Fruit fly (Drosophila melanogaster) whole organism, wandering third instar larva: ENCODE results near the gene CG2147.
A peak's percentile ranks its signal among the peaks of the same experiment; 100 is the strongest.

ENCODE experiments used
- Abd-B ChIP-seq: fragments of >200 bp; optimal IDR thresholded peaks from 2 replicates; lab custom pipeline; 2017; ENCODE audit warnings: missing biosample characterization, missing genetic modification characterization
- CG32264 ChIP-seq: fragments of 200-800 bp; sonication (Bioruptor generic); optimal IDR thresholded peaks from 2 replicates; lab custom pipeline; 2016; ENCODE audit warnings: missing biosample characterization, missing genetic modification characterization
- CG9705 ChIP-seq: fragments of 200-800 bp; sonication (Bioruptor generic); optimal IDR thresholded peaks from 2 replicates; lab custom pipeline; 2018; ENCODE audit warnings: missing biosample characterization, mild to moderate bottlenecking, missing genetic modification characterization
- CrebA ChIP-seq: fragments of 200-800 bp; sonication (Bioruptor generic); optimal IDR thresholded peaks from 2 replicates; lab custom pipeline; 2016; ENCODE audit warnings: missing biosample characterization, mild to moderate bottlenecking, missing genetic modification characterization, borderline replicate concordance
- Dfd ChIP-seq: fragments of >200 bp; optimal IDR thresholded peaks from 2 replicates; lab custom pipeline; 2017; ENCODE audit warnings: missing biosample characterization, missing genetic modification characterization
- Dif ChIP-seq: fragments of 200-275, 200-300 bp; sonication (Bioruptor generic); optimal IDR thresholded peaks from 2 replicates; lab custom pipeline; 2018; ENCODE audit warnings: missing biosample characterization, missing genetic modification characterization; ENCODE audit not compliant: partially characterized antibody
- HLH106 ChIP-seq: fragments of 200-800 bp; optimal IDR thresholded peaks from 3 replicates; lab custom pipeline; 2019; ENCODE audit warnings: missing biosample characterization, mild to moderate bottlenecking, missing genetic modification characterization, moderate library complexity
- Hr78 ChIP-seq: fragments of >200 bp; optimal IDR thresholded peaks from 2 replicates; lab custom pipeline; 2017; ENCODE audit warnings: missing biosample characterization, missing genetic modification characterization
- Jra ChIP-seq: sonication (Bioruptor generic); optimal IDR thresholded peaks from 2 replicates; lab custom pipeline; 2016; ENCODE audit warnings: missing biosample characterization, missing genetic modification characterization
- Mio ChIP-seq: sonication (Bioruptor generic); optimal IDR thresholded peaks from 2 replicates; lab custom pipeline; 2016; ENCODE audit warnings: missing biosample characterization, missing genetic modification characterization
- OdsH ChIP-seq: fragments of 200-800 bp; sonication (Bioruptor generic); optimal IDR thresholded peaks from 2 replicates; lab custom pipeline; 2016; ENCODE audit warnings: missing biosample characterization, mild to moderate bottlenecking, missing genetic modification characterization
- Rel ChIP-seq, 2 experiments: fragments of 200-800 bp; sonication (Bioruptor generic) in 1 of 2; optimal IDR thresholded peaks; 2 replicates in 1 of 2; 3 replicates in 1 of 2; lab custom pipeline; 2016 to 2019; ENCODE audit warnings: mild to moderate bottlenecking in 2 of 2, missing biosample characterization in 2 of 2, missing genetic modification characterization in 2 of 2, moderate library complexity in 1 of 2
- Sp1 ChIP-seq: fragments of 200-800 bp; sonication (Bioruptor generic); optimal IDR thresholded peaks from 3 replicates; lab custom pipeline; 2019; ENCODE audit warnings: missing biosample characterization, mild to moderate bottlenecking, missing genetic modification characterization, moderate library complexity
- Vsx2 ChIP-seq: fragments of 200-300, 225-300 bp; sonication (Bioruptor generic); optimal IDR thresholded peaks from 2 replicates; lab custom pipeline; 2018; ENCODE audit warnings: missing biosample characterization, missing genetic modification characterization; ENCODE audit not compliant: partially characterized antibody
- br ChIP-seq: fragments of 200-800 bp; sonication (Bioruptor generic); optimal IDR thresholded peaks from 2 replicates; lab custom pipeline; 2016; ENCODE audit warnings: missing biosample characterization, missing genetic modification characterization
- brk ChIP-seq: fragments of 200-800 bp; sonication (Bioruptor generic); optimal IDR thresholded peaks from 2 replicates; lab custom pipeline; 2016; ENCODE audit warnings: missing biosample characterization, mild to moderate bottlenecking, missing genetic modification characterization
- dl ChIP-seq, 2 experiments: fragments of 175-275, 200-275 bp in 1 of 2; fragments of 200-275 bp in 1 of 2; sonication (Bioruptor generic); optimal IDR thresholded peaks; lab custom pipeline; 2018; ENCODE audit warnings: mild to moderate bottlenecking in 2 of 2, missing biosample characterization in 2 of 2, missing genetic modification characterization in 2 of 2, moderate library complexity in 2 of 2; ENCODE audit not compliant: partially characterized antibody in 2 of 2, insufficient read depth in 1 of 2
- dmrt93B ChIP-seq: fragments of 200-800 bp; sonication (Bioruptor generic); optimal IDR thresholded peaks from 2 replicates; lab custom pipeline; 2018; ENCODE audit warnings: missing biosample characterization, mild to moderate bottlenecking, missing genetic modification characterization
- dsf ChIP-seq: sonication (Bioruptor generic); optimal IDR thresholded peaks from 2 replicates; lab custom pipeline; 2016; ENCODE audit warnings: missing biosample characterization, missing genetic modification characterization, borderline replicate concordance
- ey ChIP-seq: fragments of 200-800 bp; sonication (Bioruptor generic); optimal IDR thresholded peaks from 2 replicates; lab custom pipeline; 2016; ENCODE audit warnings: missing biosample characterization, missing genetic modification characterization
- foxo ChIP-seq, 2 experiments: fragments of 200-800 bp; sonication (Bioruptor generic); optimal IDR thresholded peaks; 2 replicates in 1 of 2; 3 replicates in 1 of 2; lab custom pipeline; 2016 to 2017; ENCODE audit warnings: missing biosample characterization in 2 of 2, missing genetic modification characterization in 2 of 2
- fru ChIP-seq: fragments of 200-800 bp; sonication (Bioruptor generic); optimal IDR thresholded peaks from 3 replicates; lab custom pipeline; 2016; ENCODE audit warnings: missing biosample characterization, mild to moderate bottlenecking, missing genetic modification characterization
- h ChIP-seq: fragments of 200-800 bp; sonication (Bioruptor generic); optimal IDR thresholded peaks from 3 replicates; lab custom pipeline; 2016; ENCODE audit warnings: missing biosample characterization, mild to moderate bottlenecking, missing genetic modification characterization
- jim ChIP-seq: fragments of 175-275, 200-325 bp; sonication (Bioruptor generic); optimal IDR thresholded peaks from 2 replicates; lab custom pipeline; 2016; ENCODE audit warnings: missing biosample characterization, mild to moderate bottlenecking, missing genetic modification characterization
- psq ChIP-seq: fragments of 200-800 bp; sonication (Bioruptor generic); optimal IDR thresholded peaks from 3 replicates; lab custom pipeline; 2017; ENCODE audit warnings: missing biosample characterization, mild to moderate bottlenecking, missing genetic modification characterization, moderate library complexity
- rgr ChIP-seq: fragments of 200-800 bp; sonication (Bioruptor generic); optimal IDR thresholded peaks from 3 replicates; lab custom pipeline; 2016; ENCODE audit warnings: missing biosample characterization, mild to moderate bottlenecking, missing genetic modification characterization

CG2147 gene

dm6 chrX:8211731-8212468, 28.6 kb upstream of the CG2147 start:
- TF ChIP-seq jim (GFP tag; lab: Kevin White, UChicago): no peak
- TF ChIP-seq Abd-B (GFP tag; lab: Kevin White, UChicago): no peak
- TF ChIP-seq Hr78 (GFP tag; lab: Kevin White, UChicago): no peak
- no peak for TF ChIP-seq Mio (GFP tag; lab: Kevin White, UChicago)
- no peak for TF ChIP-seq foxo (GFP tag; optimal IDR thresholded peaks at IDR 0.05; lab: Kevin White, UChicago)

DNA sequence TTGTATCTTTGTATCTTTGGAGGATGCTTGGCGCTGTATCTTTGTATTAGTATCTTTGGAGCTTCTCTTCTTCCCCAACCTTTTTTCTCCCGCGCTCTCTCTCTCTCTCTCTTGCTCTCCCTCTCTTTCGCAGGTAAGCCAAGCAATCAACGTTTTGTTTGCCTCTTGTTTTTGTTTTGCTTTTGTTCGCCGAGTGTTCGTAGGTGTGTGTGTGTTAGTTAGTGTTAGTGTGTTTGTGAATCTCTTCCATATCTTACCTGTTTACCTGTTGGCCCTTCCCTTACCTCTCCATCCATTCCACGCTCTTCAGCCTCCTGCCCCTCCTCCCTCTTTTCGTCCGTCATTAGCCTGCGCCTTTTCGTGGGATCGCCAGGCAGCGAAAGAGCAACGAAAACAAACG, 26.5 kb upstream of the CG2147 start:
- TF ChIP-seq CG9705 (GFP tag; lab: Kevin White, UChicago) (no peak), br (GFP tag; lab: Kevin White, UChicago) (peak; percentile 28), dl (GFP tag; optimal IDR thresholded peaks at IDR 0.05; lab: Kevin White, UChicago; ENCODE audit: insufficient read depth in 1 of 2, partially characterized antibody in 2 of 2) (peak in 1 of 2 experiments; percentile 66), Vsx2 (peak; percentile 77), Rel (GFP tag; optimal IDR thresholded peaks at IDR 0.05; lab: Kevin White, UChicago) (peak; percentile 51), Rel (tag; optimal IDR thresholded peaks at IDR 0.05; lab: Kevin White, UChicago) (no peak), Dif (GFP tag; lab: Kevin White, UChicago) (peak; percentile 53), Dfd (no peak), CG32264 (GFP tag; lab: Kevin White, UChicago) (no peak), psq (GFP tag; lab: Kevin White, UChicago) (peak; percentile 92)

- TF ChIP-seq h (no peak), rgr (GFP tag; lab: Kevin White, UChicago) (peak; percentile 11), dl (GFP tag; optimal IDR thresholded peaks at IDR 0.05; lab: Kevin White, UChicago; ENCODE audit: insufficient read depth in 1 of 2, partially characterized antibody in 2 of 2) (peak in 1 of 2 experiments; percentile 48), Hr78 (GFP tag; lab: Kevin White, UChicago) (no peak), HLH106 (tag; lab: Kevin White, UChicago) (peak; percentile 31), Dfd (no peak), CrebA (GFP tag; lab: Kevin White, UChicago) (peak; percentile 6), dmrt93B (GFP tag; lab: Kevin White, UChicago) (no peak), psq (GFP tag; lab: Kevin White, UChicago) (peak; percentile 44), OdsH (GFP tag; lab: Kevin White, UChicago) (peak; percentile 33), ey (GFP tag; lab: Kevin White, UChicago) (peak; percentile 11), foxo (GFP tag; optimal IDR thresholded peaks at IDR 0.05; lab: Kevin White, UChicago) (peak in 1 of 2 experiments; percentile 32), Jra (peak; percentile 30)
These were observed 25.2 kb upstream of the CG2147 start for dm6 chrX:8215094-8215854.

- no peak for TF ChIP-seq Hr78 (GFP tag; lab: Kevin White, UChicago)
- no peak for TF ChIP-seq psq (GFP tag; lab: Kevin White, UChicago)
- TF ChIP-seq Dif (GFP tag; lab: Kevin White, UChicago): peak; percentile 58
- no peak for TF ChIP-seq Sp1 (GFP tag; lab: Kevin White, UChicago)
- TF ChIP-seq fru (GFP tag; lab: Kevin White, UChicago): no peak
- no peak for TF ChIP-seq brk
- TF ChIP-seq rgr (GFP tag; lab: Kevin White, UChicago): no peak
- no peak for TF ChIP-seq Abd-B (GFP tag; lab: Kevin White, UChicago)
- no peak for TF ChIP-seq h
- TF ChIP-seq Dfd: peak; percentile 27
- no peak for TF ChIP-seq dsf (GFP tag; lab: Kevin White, UChicago)
- no peak for TF ChIP-seq ey (GFP tag; lab: Kevin White, UChicago)
- no peak for TF ChIP-seq dl (GFP tag; optimal IDR thresholded peaks at IDR 0.05; lab: Kevin White, UChicago; ENCODE audit: insufficient read depth in 1 of 2, partially characterized antibody in 2 of 2)
- TF ChIP-seq, all 38 proteins: peak for 2
These were observed 24.5 kb upstream of the CG2147 start for dm6 chrX:8215855-8216586.
